Worm (Caenorhabditis elegans) whole organism, L1 larva: ENCODE results near the gene str-123.

Experiments
- F16B12.6 ChIP-seq: fragments of 150-350 bp; optimal IDR thresholded peaks from 2 replicates; lab custom pipeline; 2014; ENCODE audit warnings: missing biosample characterization, missing genetic modification characterization
- Y116A8C.19 ChIP-seq: sonication (generic microtip); optimal IDR thresholded peaks from 2 replicates; lab custom pipeline; 2016; ENCODE audit warnings: missing compliant biosample characterization, missing genetic modification characterization, borderline replicate concordance
- aha-1 ChIP-seq: fragments of 150-350 bp; optimal IDR thresholded peaks from 2 replicates; lab custom pipeline; 2014; ENCODE audit warnings: missing biosample characterization, missing genetic modification characterization
- alr-1 ChIP-seq: fragments of 200-800 bp; sonication (Bioruptor generic); optimal IDR thresholded peaks from 2 replicates; lab custom pipeline; 2018; ENCODE audit warnings: borderline replicate concordance, mild to moderate bottlenecking, missing genetic modification characterization, missing compliant biosample characterization
- blmp-1 ChIP-seq: fragments of 150-350 bp; optimal IDR thresholded peaks from 2 replicates; lab custom pipeline; 2014; ENCODE audit warnings: missing biosample characterization, missing genetic modification characterization
- ceh-88 ChIP-seq: fragments of 200-800 bp; sonication (Bioruptor generic); IDR thresholded peaks from 2 replicates; pipeline ENCODE4 v1.3.6; 2022; ENCODE audit warnings: missing genetic modification characterization, missing compliant biosample characterization
- dpl-1 ChIP-seq, 3 experiments: fragments of 150-350 bp in 2 of 3; sonication (generic microtip) in 1 of 3; optimal IDR thresholded peaks; 2 replicates each; lab custom pipeline; 2014 to 2017; ENCODE audit warnings: missing biosample characterization in 3 of 3, missing genetic modification characterization in 3 of 3, missing genetic modification reagents in 3 of 3
- efl-1 ChIP-seq, 4 experiments: fragments of 150-350 bp; optimal IDR thresholded peaks in 3 of 4; peaks in 1 of 4; 1 replicate in 1 of 4; 2 replicates in 3 of 4; lab custom pipeline; 2014; ENCODE audit warnings: missing biosample characterization in 2 of 4, missing genetic modification characterization in 2 of 4, missing genetic modification reagents in 2 of 4
- efl-3 ChIP-seq: fragments of 200-800 bp; sonication (Bioruptor generic); optimal IDR thresholded peaks from 2 replicates; lab custom pipeline; 2018; ENCODE audit warnings: mild to moderate bottlenecking, missing genetic modification characterization, missing compliant biosample characterization
- elt-2 ChIP-seq: sonication (generic microtip); optimal IDR thresholded peaks from 2 replicates; lab custom pipeline; 2016; ENCODE audit warnings: missing genetic modification characterization, mild to moderate bottlenecking, inconsistent platforms, missing compliant biosample characterization, missing genetic modification reagents
- elt-3 ChIP-seq, 6 experiments: fragments of 150-350 bp in 1 of 6; sonication (generic microtip); optimal IDR thresholded peaks; 2 replicates each; lab custom pipeline; 2017 to 2018; ENCODE audit warnings: missing biosample characterization in 6 of 6, missing genetic modification characterization in 6 of 6, inconsistent platforms in 1 of 6
- fkh-10 ChIP-seq: sonication (generic microtip); optimal IDR thresholded peaks from 2 replicates; lab custom pipeline; 2017; ENCODE audit warnings: missing biosample characterization, missing genetic modification reagents, missing genetic modification characterization
- fkh-4 ChIP-seq: sonication (generic microtip); optimal IDR thresholded peaks from 2 replicates; lab custom pipeline; 2016; ENCODE audit warnings: missing compliant biosample characterization, missing genetic modification characterization, borderline replicate concordance
- grh-1 ChIP-seq: fragments of 200-800 bp; sonication (Bioruptor generic); IDR thresholded peaks from 2 replicates; pipeline ENCODE4 v1.3.6; 2022; ENCODE audit warnings: missing genetic modification reagents, missing genetic modification characterization, missing compliant biosample characterization
- hlh-17 ChIP-seq: fragments of 200-800 bp; sonication (Bioruptor generic); optimal IDR thresholded peaks from 2 replicates; lab custom pipeline; 2018; ENCODE audit warnings: missing genetic modification characterization, mild to moderate bottlenecking, missing compliant biosample characterization, moderate library complexity, borderline replicate concordance
- hlh-4 ChIP-seq: sonication (generic microtip); optimal IDR thresholded peaks from 2 replicates; lab custom pipeline; 2016; ENCODE audit warnings: mild to moderate bottlenecking, missing genetic modification characterization, missing compliant biosample characterization
- isw-1 ChIP-seq: fragments of 200-800 bp; sonication (Bioruptor generic); IDR thresholded peaks from 2 replicates; pipeline ENCODE4 v1.3.6; 2022; ENCODE audit warnings: missing genetic modification characterization, missing compliant biosample characterization
- jun-1 ChIP-seq: fragments of 150-350 bp; optimal IDR thresholded peaks from 2 replicates; lab custom pipeline; 2014; ENCODE audit warnings: missing biosample characterization, missing genetic modification reagents, missing genetic modification characterization
- lin-14 ChIP-seq: fragments of 200-800 bp; sonication (Bioruptor generic); optimal IDR thresholded peaks from 2 replicates; lab custom pipeline; 2018; ENCODE audit warnings: mild to moderate bottlenecking, missing genetic modification characterization, moderate library complexity, missing compliant biosample characterization
- lin-15B ChIP-seq: fragments of 150-350 bp; sonication (generic microtip); optimal IDR thresholded peaks from 3 replicates; lab custom pipeline; 2014; ENCODE audit warnings: missing biosample characterization, missing genetic modification characterization
- lir-3 ChIP-seq: sonication (generic microtip); optimal IDR thresholded peaks from 2 replicates; lab custom pipeline; 2016; ENCODE audit warnings: mild to moderate bottlenecking, missing genetic modification characterization, moderate library complexity, missing compliant biosample characterization; ENCODE audit not compliant: poor library complexity
- nhr-19 ChIP-seq: fragments of 200-800 bp; sonication (Bioruptor generic); conservative IDR thresholded peaks from 2 replicates; pipeline ENCODE4 v1.3.6; 2022; ENCODE audit warnings: missing genetic modification characterization, missing compliant biosample characterization
- nhr-20 ChIP-seq: sonication (generic microtip); optimal IDR thresholded peaks from 2 replicates; lab custom pipeline; 2016; ENCODE audit warnings: mild to moderate bottlenecking, missing genetic modification characterization, missing compliant biosample characterization
- nhr-237 ChIP-seq: fragments of 150-350 bp; optimal IDR thresholded peaks from 2 replicates; lab custom pipeline; 2014; ENCODE audit warnings: missing biosample characterization, missing genetic modification characterization
- nhr-71 ChIP-seq: sonication (generic microtip); optimal IDR thresholded peaks from 2 replicates; lab custom pipeline; 2016; ENCODE audit warnings: mild to moderate bottlenecking, missing genetic modification characterization, moderate library complexity, missing compliant biosample characterization
- nhr-84 ChIP-seq: sonication (generic microtip); optimal IDR thresholded peaks from 2 replicates; lab custom pipeline; 2017; ENCODE audit warnings: missing biosample characterization, missing genetic modification characterization
- nhr-85 ChIP-seq: sonication (generic microtip); peaks from one replicate; lab custom pipeline; 2016; ENCODE audit warnings: missing genetic modification characterization, inconsistent platforms, missing compliant biosample characterization
- pag-3 ChIP-seq: sonication (generic microtip); optimal IDR thresholded peaks from 2 replicates; lab custom pipeline; 2017; ENCODE audit warnings: missing genetic modification characterization, mild to moderate bottlenecking, missing compliant biosample characterization, antibody characterized with exemption, borderline replicate concordance; ENCODE audit not compliant: insufficient read depth
- pqm-1 ChIP-seq: sonication (generic microtip); optimal IDR thresholded peaks from 3 replicates; lab custom pipeline; 2017; ENCODE audit warnings: missing biosample characterization, missing genetic modification characterization
- rnt-1 ChIP-seq: sonication (generic microtip); optimal IDR thresholded peaks from 2 replicates; lab custom pipeline; 2016; ENCODE audit warnings: mild to moderate bottlenecking, missing genetic modification characterization, moderate library complexity, missing compliant biosample characterization
- skn-1 ChIP-seq: fragments of 150-350 bp; optimal IDR thresholded peaks from 2 replicates; lab custom pipeline; 2014; ENCODE audit warnings: missing biosample characterization, missing genetic modification characterization
- snpc-4 ChIP-seq: fragments of 150-350 bp; optimal IDR thresholded peaks from 2 replicates; lab custom pipeline; 2014; ENCODE audit warnings: missing biosample characterization, missing genetic modification characterization
- sptf-1 ChIP-seq: fragments of 150-350 bp; optimal IDR thresholded peaks from 2 replicates; lab custom pipeline; 2014; ENCODE audit warnings: missing biosample characterization, missing genetic modification characterization
- sup-37 ChIP-seq: fragments of 200-800 bp; sonication (Bioruptor generic); optimal IDR thresholded peaks from 2 replicates; lab custom pipeline; 2018; ENCODE audit warnings: mild to moderate bottlenecking, missing genetic modification characterization, missing compliant biosample characterization
- swsn-7 ChIP-seq: sonication (generic microtip); optimal IDR thresholded peaks from 2 replicates; lab custom pipeline; 2016; ENCODE audit warnings: missing genetic modification characterization, missing compliant biosample characterization
- tlp-1 ChIP-seq: fragments of 150-350 bp; optimal IDR thresholded peaks from 2 replicates; lab custom pipeline; 2014; ENCODE audit warnings: missing biosample characterization, missing genetic modification characterization
- unc-130 ChIP-seq: fragments of 150-350 bp; optimal IDR thresholded peaks from 2 replicates; lab custom pipeline; 2017; ENCODE audit warnings: missing biosample characterization, missing genetic modification characterization, inconsistent platforms
- unc-30 ChIP-seq: sonication (generic microtip); optimal IDR thresholded peaks from 2 replicates; lab custom pipeline; 2017; ENCODE audit warnings: missing biosample characterization, missing genetic modification characterization
- unc-98 ChIP-seq: fragments of 200-800 bp; sonication (Bioruptor generic); IDR thresholded peaks from 2 replicates; pipeline ENCODE4 v1.3.6; 2022; ENCODE audit warnings: missing genetic modification characterization, missing compliant biosample characterization
- ztf-11 ChIP-seq, 2 experiments: sonication (generic microtip); optimal IDR thresholded peaks; 2 replicates each; lab custom pipeline; 2016 to 2017; ENCODE audit warnings: missing genetic modification characterization in 2 of 2, missing biosample characterization in 1 of 2, missing compliant biosample characterization in 1 of 2

The str-123 gene

DNA sequence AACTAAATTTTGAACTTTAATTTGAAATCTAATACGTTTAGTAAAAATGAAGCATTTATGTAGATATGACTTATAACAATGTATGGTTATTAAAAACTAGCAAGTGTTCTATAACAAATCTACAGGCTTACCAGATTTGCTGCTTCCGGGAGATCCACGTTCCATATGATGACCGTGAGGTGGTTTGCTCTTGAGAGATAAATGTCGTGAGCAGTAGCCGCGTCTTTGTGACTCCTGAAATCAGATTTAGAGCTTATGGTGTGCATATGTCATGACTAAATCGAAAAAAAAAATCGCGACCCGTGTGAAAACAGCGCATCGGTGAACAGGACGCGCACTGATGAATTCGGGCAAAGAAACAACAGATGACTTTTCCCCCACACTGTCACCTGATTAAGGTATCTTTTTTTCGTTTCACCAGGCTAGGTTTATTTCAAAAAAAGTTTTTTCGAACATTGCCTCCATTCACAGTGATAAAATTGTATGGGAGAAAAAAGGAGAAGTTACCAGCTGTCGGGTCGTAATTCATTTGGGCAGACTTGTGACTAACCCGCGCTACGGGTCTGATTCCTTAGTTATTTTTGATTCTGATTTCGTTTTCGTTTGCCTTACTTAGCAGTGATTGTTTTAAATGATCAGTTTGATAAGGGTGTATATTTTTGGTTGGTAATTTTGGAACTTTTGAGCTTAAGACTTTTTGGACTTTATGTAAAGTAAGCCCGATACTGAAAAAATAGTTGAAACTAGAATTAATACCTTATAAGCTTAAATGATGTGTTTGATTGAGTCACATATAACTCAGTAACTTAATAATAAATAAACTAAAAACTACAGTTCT, 18.2 kb downstream of the str-123 start, which contains the start of gene nhr-27 (continued):
- TF ChIP-seq efl-1 (optimal IDR thresholded peaks at IDR 0.05; lab: Kevin White, UChicago) (no peak), efl-1 (GFP tag; optimal IDR thresholded peaks at IDR 0.05 in 1 of 2; lab: Kevin White, UChicago) (peak in 1 of 2 experiments; percentile 65), fkh-10 (no peak), hlh-17 (GFP tag; lab: Kevin White, UChicago) (no peak), pag-3 (tag; lab: Kevin White, UChicago) (no peak), dpl-1 (GFP tag; optimal IDR thresholded peaks at IDR 0.05; lab: Kevin White, UChicago) (peak in 1 of 3 experiments; percentile 5), snpc-4 (tag; lab: Kevin White, UChicago) (no peak), Y116A8C.19 (tag; lab: Kevin White, UChicago) (no peak), efl-3 (GFP tag; lab: Kevin White, UChicago) (no peak), sup-37 (no peak), swsn-7 (tag; lab: Kevin White, UChicago) (no peak), aha-1 (tag; lab: Kevin White, UChicago) (no peak), grh-1 (GFP tag; lab: Robert Waterston, UW) (no peak), isw-1 (GFP tag; lab: Robert Waterston, UW) (no peak), lin-15B (tag; lab: Kevin White, UChicago) (no peak), ztf-11 (tag; optimal IDR thresholded peaks at IDR 0.05; lab: Kevin White, UChicago) (no peak), elt-2 (tag; lab: Kevin White, UChicago) (no peak), unc-130 (tag; lab: Kevin White, UChicago) (peak; percentile 35), unc-98 (no peak), lin-14 (GFP tag; lab: Kevin White, UChicago) (peak; percentile 13), ceh-88 (no peak), jun-1 (tag; lab: Kevin White, UChicago) (no peak), pqm-1 (tag; lab: Kevin White, UChicago) (no peak)

DNA sequence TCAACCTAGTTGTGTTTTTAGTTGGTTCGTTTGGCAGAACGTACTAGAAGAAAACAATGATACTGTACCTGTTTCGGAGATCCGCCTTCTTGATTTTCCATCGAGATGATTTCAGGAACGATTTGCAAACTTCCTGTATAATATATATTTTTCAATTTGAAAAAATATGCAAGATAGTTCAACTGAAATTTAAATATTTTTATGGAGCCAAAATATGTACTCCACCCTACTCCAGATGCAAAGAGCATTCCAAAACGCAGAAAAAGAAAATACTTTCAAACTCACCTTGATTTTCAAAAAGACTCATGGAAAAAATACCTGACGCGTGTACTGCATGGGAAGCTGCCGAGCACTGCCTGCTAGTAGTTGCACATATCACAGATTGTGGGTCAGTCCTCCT, 23.4 kb downstream of the str-123 start, which contains the start of gene gei-3:
gei-3 (minus strand) TSS at position 101 of the 400 bp plus-strand sequence.
- TF ChIP-seq nhr-84 (tag; lab: Kevin White, UChicago) (no peak), nhr-19 (GFP tag; lab: Robert Waterston, UW) (no peak), F16B12.6 (tag; lab: Kevin White, UChicago) (no peak), isw-1 (GFP tag; lab: Robert Waterston, UW) (no peak), sptf-1 (tag; lab: Kevin White, UChicago) (no peak), nhr-85 (tag; lab: Kevin White, UChicago) (no peak), alr-1 (no peak), fkh-4 (tag; lab: Kevin White, UChicago) (no peak), lir-3 (no peak), tlp-1 (tag; lab: Kevin White, UChicago) (no peak), nhr-71 (tag; lab: Kevin White, UChicago) (no peak), grh-1 (GFP tag; lab: Robert Waterston, UW) (no peak)

DNA sequence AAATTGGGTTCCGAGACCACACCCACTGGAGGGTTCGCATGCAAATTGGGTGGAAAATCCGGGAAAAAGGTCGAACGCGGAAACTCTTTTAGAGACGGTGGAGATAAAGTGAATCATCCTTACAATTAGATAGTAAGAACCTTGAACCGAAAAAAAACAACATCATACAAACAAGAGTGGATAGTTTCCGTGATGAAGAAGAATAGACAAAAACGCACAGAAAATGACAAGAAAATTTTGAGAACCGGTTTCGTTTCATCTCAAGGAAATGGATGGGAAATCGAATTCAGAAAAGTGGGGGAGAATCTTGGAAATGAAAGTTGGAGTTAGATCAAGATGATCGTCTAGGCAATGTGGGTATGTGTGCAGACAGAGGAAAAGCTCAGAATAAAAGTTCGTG, 25.2 kb downstream of the str-123 start:
- peak; percentile 60 for TF ChIP-seq grh-1 (GFP tag; lab: Robert Waterston, UW)
- TF ChIP-seq skn-1 (tag; lab: Kevin White, UChicago), result no peak
- TF ChIP-seq lin-15B (tag; lab: Kevin White, UChicago), result no peak
- no peak for TF ChIP-seq hlh-4 (tag; lab: Kevin White, UChicago)
- no peak for TF ChIP-seq dpl-1 (GFP tag; optimal IDR thresholded peaks at IDR 0.05; lab: Kevin White, UChicago)
- peak; percentile 1 for TF ChIP-seq rnt-1 (tag; lab: Kevin White, UChicago)
- peak; percentile 56 for TF ChIP-seq lin-14 (GFP tag; lab: Kevin White, UChicago)
- peak in 2 of 6 experiments; percentile 4 to 52 for TF ChIP-seq elt-3 (tag; optimal IDR thresholded peaks at IDR 0.05; lab: Kevin White, UChicago)
- no peak for TF ChIP-seq snpc-4 (tag; lab: Kevin White, UChicago)
- TF ChIP-seq unc-30 (tag; lab: Kevin White, UChicago), result no peak
- peak; percentile 71 for TF ChIP-seq nhr-85 (tag; lab: Kevin White, UChicago)
- TF ChIP-seq nhr-20 (tag; lab: Kevin White, UChicago), result peak; percentile 14
- no peak for TF ChIP-seq alr-1
- peak; percentile 74 for TF ChIP-seq blmp-1 (tag; lab: Kevin White, UChicago)
- TF ChIP-seq nhr-237, result no peak
- TF ChIP-seq unc-130 (tag; lab: Kevin White, UChicago), result no peak
- TF ChIP-seq, all 84 proteins: peak for 7
